Fruit fly (Drosophila melanogaster) whole organism, embryonic: ENCODE data around the gene CG4455.

Experiments used
- Abd-B ChIP-seq: fragments of 200-800 bp; sonication (Bioruptor generic); optimal IDR thresholded peaks from 2 replicates; lab custom pipeline; 2018; ENCODE audit warnings: missing biosample characterization, mild to moderate bottlenecking, missing genetic modification characterization, moderate library complexity
- CG12769 ChIP-seq: fragments of 200-800 bp; sonication (Bioruptor generic); optimal IDR thresholded peaks from 2 replicates; lab custom pipeline; 2019; ENCODE audit warnings: missing biosample characterization, mild to moderate bottlenecking, missing genetic modification characterization, moderate library complexity
- CG12942 ChIP-seq: fragments of 200-800 bp; sonication (Bioruptor generic); optimal IDR thresholded peaks from 3 replicates; lab custom pipeline; 2016; ENCODE audit warnings: missing biosample characterization, missing genetic modification characterization
- CG14710 ChIP-seq: fragments of 200-800 bp; sonication (Bioruptor generic); optimal IDR thresholded peaks from 3 replicates; lab custom pipeline; 2019; ENCODE audit warnings: missing biosample characterization, mild to moderate bottlenecking, missing genetic modification characterization, moderate library complexity
- CG15514 ChIP-seq: fragments of 200-800 bp; sonication (Bioruptor generic); optimal IDR thresholded peaks from 3 replicates; lab custom pipeline; 2017; ENCODE audit warnings: missing biosample characterization, missing genetic modification characterization, mild to moderate bottlenecking, moderate library complexity, missing genetic modification reagents
- CG16863 ChIP-seq: fragments of 200-800 bp; sonication (Bioruptor generic); optimal IDR thresholded peaks from 3 replicates; lab custom pipeline; 2016; ENCODE audit warnings: missing biosample characterization, missing genetic modification characterization
- CG18476 ChIP-seq: fragments of 200-800 bp; sonication (Bioruptor generic); optimal IDR thresholded peaks from 2 replicates; lab custom pipeline; 2016; ENCODE audit warnings: missing biosample characterization, mild to moderate bottlenecking, missing genetic modification characterization
- CG2129 ChIP-seq: fragments of 200-800 bp; sonication (Bioruptor generic); IDR thresholded peaks from 2 replicates; pipeline ENCODE4 v1.3.6; 2022; ENCODE audit warnings: missing biosample characterization, missing genetic modification characterization; ENCODE audit not compliant: partially characterized antibody
- CG31365 ChIP-seq: fragments of 200-800 bp; sonication (Bioruptor generic); optimal IDR thresholded peaks from 2 replicates; lab custom pipeline; 2018; ENCODE audit warnings: missing biosample characterization, mild to moderate bottlenecking, missing genetic modification characterization
- CG34224 ChIP-seq: fragments of 200-800 bp; sonication (Bioruptor generic); IDR thresholded peaks from 3 replicates; pipeline ENCODE4 v1.3.6; 2022; ENCODE audit warnings: missing biosample characterization, missing genetic modification characterization; ENCODE audit not compliant: partially characterized antibody
- CG3726 ChIP-seq: fragments of 200-800 bp; sonication (Bioruptor generic); IDR thresholded peaks from 3 replicates; pipeline ENCODE4, ENCODE4 v1.3.6; 2022; ENCODE audit warnings: missing biosample characterization, missing genetic modification characterization
- CG42726 ChIP-seq: fragments of 200-800 bp; sonication (Bioruptor generic); IDR thresholded peaks from 2 replicates; pipeline ENCODE4 v1.3.6; 2022; ENCODE audit warnings: missing biosample characterization, missing genetic modification characterization; ENCODE audit not compliant: partially characterized antibody
- CG43689 ChIP-seq: fragments of 200-800 bp; sonication (Bioruptor generic); IDR thresholded peaks from 2 replicates; pipeline ENCODE4 v1.3.6; 2022; ENCODE audit warnings: missing biosample characterization, missing genetic modification characterization
- CG5245 ChIP-seq: fragments of 200-800 bp; sonication (Bioruptor generic); optimal IDR thresholded peaks from 3 replicates; lab custom pipeline; 2016; ENCODE audit warnings: missing biosample characterization, missing genetic modification characterization
- CG6689 ChIP-seq: fragments of 200-800 bp; sonication (Bioruptor generic); IDR thresholded peaks from 2 replicates; pipeline ENCODE4 v1.3.6; 2022; ENCODE audit warnings: missing biosample characterization, missing genetic modification characterization
- CG6813 ChIP-seq: fragments of 200-800 bp; sonication (Bioruptor generic); optimal IDR thresholded peaks from 2 replicates; lab custom pipeline; 2017; ENCODE audit warnings: missing biosample characterization, missing genetic modification characterization, mild to moderate bottlenecking, moderate library complexity, missing genetic modification reagents
- CG7556 ChIP-seq: fragments of 200-800 bp; sonication (Bioruptor generic); optimal IDR thresholded peaks from 2 replicates; lab custom pipeline; 2017; ENCODE audit warnings: missing biosample characterization, mild to moderate bottlenecking, missing genetic modification characterization
- CG7987 ChIP-seq: fragments of 200-800 bp; sonication (Bioruptor generic); optimal IDR thresholded peaks from 2 replicates; lab custom pipeline; 2018; ENCODE audit warnings: missing biosample characterization, mild to moderate bottlenecking, missing genetic modification characterization, moderate library complexity
- CG9609 ChIP-seq: fragments of 200-800 bp; sonication (Bioruptor generic); optimal IDR thresholded peaks from 3 replicates; lab custom pipeline; 2016; ENCODE audit warnings: missing biosample characterization, missing genetic modification characterization
- D19B ChIP-seq: fragments of 200-800 bp; sonication (Bioruptor generic); optimal IDR thresholded peaks from 2 replicates; lab custom pipeline; 2017; ENCODE audit warnings: missing biosample characterization, mild to moderate bottlenecking, missing genetic modification characterization
- Deaf1 ChIP-seq: fragments of 200-800 bp; optimal IDR thresholded peaks from 3 replicates; lab custom pipeline; 2019; ENCODE audit warnings: missing biosample characterization, mild to moderate bottlenecking, missing genetic modification characterization, moderate library complexity
- Doc2 ChIP-seq: fragments of 200-800 bp; sonication (Bioruptor generic); IDR thresholded peaks from 2 replicates; pipeline ENCODE4 v1.3.6; 2022; ENCODE audit warnings: missing biosample characterization, missing genetic modification characterization
- Drgx ChIP-seq: fragments of 200-800 bp; sonication (Bioruptor generic); IDR thresholded peaks from 2 replicates; pipeline ENCODE4 v1.3.6; 2022; ENCODE audit warnings: missing biosample characterization, missing genetic modification characterization
- Fer2 ChIP-seq: fragments of 200-800 bp; sonication (Bioruptor generic); optimal IDR thresholded peaks from 2 replicates; lab custom pipeline; 2018; ENCODE audit warnings: missing biosample characterization, mild to moderate bottlenecking, missing genetic modification characterization, moderate library complexity
- Gug ChIP-seq: fragments of 200-800 bp; sonication (Bioruptor generic); IDR thresholded peaks from 4 replicates; pipeline ENCODE4 v1.3.6; 2022; ENCODE audit warnings: missing biosample characterization, missing genetic modification characterization
- Hmx ChIP-seq: fragments of 200-800 bp; sonication (Bioruptor generic); optimal IDR thresholded peaks from 2 replicates; lab custom pipeline; 2016; ENCODE audit warnings: missing biosample characterization, missing genetic modification characterization
- Hr51 ChIP-seq, 2 experiments: fragments of 200-800 bp; sonication (Bioruptor generic); optimal IDR thresholded peaks; 2 replicates in 1 of 2; 3 replicates in 1 of 2; lab custom pipeline; 2016 to 2018; ENCODE audit warnings: missing biosample characterization in 2 of 2, missing genetic modification characterization in 2 of 2, mild to moderate bottlenecking in 1 of 2, moderate library complexity in 1 of 2
- Jarid2 ChIP-seq: fragments of 200-800 bp; sonication (Bioruptor generic); optimal IDR thresholded peaks from 3 replicates; lab custom pipeline; 2017; ENCODE audit warnings: mild to moderate bottlenecking, missing biosample characterization, missing genetic modification reagents, missing genetic modification characterization
- MTF-1 ChIP-seq: fragments of 200-800 bp; sonication (Bioruptor generic); optimal IDR thresholded peaks from 2 replicates; lab custom pipeline; 2018; ENCODE audit warnings: missing biosample characterization, mild to moderate bottlenecking, missing genetic modification characterization, borderline replicate concordance
- Med ChIP-seq: fragments of 200-800 bp; sonication (Bioruptor generic); peaks from one replicate; lab custom pipeline; 2016; ENCODE audit warnings: missing biosample characterization, missing genetic modification characterization, mild to moderate bottlenecking, inconsistent platforms, moderate library complexity
- Sin3A ChIP-seq: fragments of >200 bp; optimal IDR thresholded peaks from 2 replicates; lab custom pipeline; 2018
- Sry-β ChIP-seq: fragments of 200-800 bp; sonication (Bioruptor generic); optimal IDR thresholded peaks from 2 replicates; lab custom pipeline; 2018; ENCODE audit warnings: missing biosample characterization, mild to moderate bottlenecking, missing genetic modification characterization, moderate library complexity
- Xrp1 ChIP-seq: fragments of 200-800 bp; sonication (Bioruptor generic); IDR thresholded peaks from 2 replicates; pipeline ENCODE4 v1.3.6; 2022; ENCODE audit warnings: missing biosample characterization, missing genetic modification characterization
- br ChIP-seq: fragments of >200 bp; optimal IDR thresholded peaks from 2 replicates; lab custom pipeline; 2017
- bsh ChIP-seq, 2 experiments: fragments of 200-800 bp; sonication (Bioruptor generic); optimal IDR thresholded peaks; 2 replicates each; lab custom pipeline; 2017 to 2018; ENCODE audit warnings: mild to moderate bottlenecking in 2 of 2, missing biosample characterization in 2 of 2, missing genetic modification characterization in 2 of 2, moderate library complexity in 1 of 2
- chinmo ChIP-seq: fragments of 200-800 bp; sonication (Bioruptor generic); IDR thresholded peaks from 4 replicates; pipeline ENCODE4 v1.3.6; 2022; ENCODE audit warnings: missing biosample characterization, missing genetic modification characterization; ENCODE audit not compliant: partially characterized antibody
- chn ChIP-seq: fragments of 200-800 bp; sonication (Bioruptor generic); optimal IDR thresholded peaks from 2 replicates; lab custom pipeline; 2016; ENCODE audit warnings: missing biosample characterization, missing genetic modification characterization
- croc ChIP-seq: fragments of 200-800 bp; sonication (Bioruptor generic); conservative IDR thresholded peaks from 3 replicates; pipeline ENCODE4 v1.3.6; 2022; ENCODE audit warnings: missing biosample characterization, missing genetic modification characterization
- dan ChIP-seq: fragments of 200-800 bp; sonication (Bioruptor generic); IDR thresholded peaks from 2 replicates; pipeline ENCODE4 v1.3.6; 2022; ENCODE audit warnings: missing biosample characterization, missing genetic modification characterization
- dmrt11E ChIP-seq: fragments of 200-800 bp; sonication (Bioruptor generic); optimal IDR thresholded peaks from 3 replicates; lab custom pipeline; 2018; ENCODE audit warnings: missing biosample characterization, mild to moderate bottlenecking, missing genetic modification characterization, moderate library complexity
- grn ChIP-seq: fragments of 200-800 bp; sonication (Bioruptor generic); optimal IDR thresholded peaks from 3 replicates; lab custom pipeline; 2017; ENCODE audit warnings: missing biosample characterization, missing genetic modification characterization
- inv ChIP-seq: fragments of 200-800 bp; sonication (Bioruptor generic); IDR thresholded peaks from 2 replicates; pipeline ENCODE4 v1.3.6; 2022; ENCODE audit warnings: missing biosample characterization, missing genetic modification characterization; ENCODE audit not compliant: partially characterized antibody
- kay ChIP-seq: fragments of 200-800 bp; sonication (Bioruptor generic); optimal IDR thresholded peaks from 2 replicates; lab custom pipeline; 2016; ENCODE audit warnings: missing biosample characterization, missing genetic modification characterization
- lov ChIP-seq, 2 experiments: fragments of 200-800 bp in 1 of 2; fragments of >200 bp in 1 of 2; sonication (Bioruptor generic) in 1 of 2; IDR thresholded peaks in 1 of 2; optimal IDR thresholded peaks in 1 of 2; 2 replicates in 1 of 2; 3 replicates in 1 of 2; pipeline versions ENCODE4 v1.3.6 to Lab custom; 2017 to 2022; ENCODE audit warnings: missing biosample characterization in 1 of 2, missing genetic modification characterization in 1 of 2
- odd ChIP-seq: fragments of 200-800 bp; sonication (Bioruptor generic); optimal IDR thresholded peaks from 2 replicates; lab custom pipeline; 2017; ENCODE audit warnings: missing biosample characterization, mild to moderate bottlenecking, missing genetic modification characterization
- tin ChIP-seq: fragments of 200-800 bp; sonication (Bioruptor generic); optimal IDR thresholded peaks from 3 replicates; lab custom pipeline; 2016; ENCODE audit warnings: missing biosample characterization, missing genetic modification characterization
- tup ChIP-seq: fragments of 200-800 bp; sonication (Bioruptor generic); optimal IDR thresholded peaks from 2 replicates; lab custom pipeline; 2016; ENCODE audit warnings: missing biosample characterization, mild to moderate bottlenecking, missing genetic modification characterization, moderate library complexity

CG4455 gene

DNA sequence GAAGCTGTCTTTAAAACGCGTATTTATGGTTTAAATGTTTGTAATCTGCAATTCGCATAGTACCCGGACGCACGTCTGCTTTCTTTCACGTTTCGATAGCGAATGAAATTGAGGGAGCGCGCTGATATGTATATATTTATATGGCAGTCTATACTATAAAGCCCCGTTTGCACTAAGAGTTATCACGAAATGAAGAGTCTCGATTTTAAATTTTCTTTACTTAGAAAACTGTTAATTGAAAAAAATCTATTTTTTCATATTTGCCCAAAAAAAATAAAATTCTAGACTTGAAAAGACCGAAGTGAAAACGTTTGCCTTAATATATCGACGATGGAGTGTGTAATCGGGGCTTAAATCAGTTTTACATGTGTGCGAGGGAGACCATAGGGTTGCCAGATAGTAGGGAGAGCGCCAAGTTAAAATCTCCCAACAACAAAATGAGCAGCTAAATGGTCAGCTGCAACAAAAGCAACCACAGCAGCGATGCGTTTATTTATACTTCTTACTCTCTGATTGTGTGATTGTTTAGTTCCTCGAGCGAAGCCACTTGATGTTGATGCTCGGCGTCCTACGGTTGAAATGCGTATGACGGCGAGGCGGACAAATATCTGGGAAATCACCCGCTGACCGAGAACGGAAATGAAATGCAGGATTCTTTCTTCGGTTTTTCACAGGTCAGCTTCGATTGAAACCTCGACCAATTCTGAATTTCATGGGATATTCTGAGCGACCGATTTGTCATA is 27.0 kb upstream of the CG4455 start, which contains the start of gene cact (continued):
- no peak; the same call in none of the 2 replicates for TF ChIP-seq CG43689 (GFP tag; lab: Robert Waterston, UW)
- TF ChIP-seq CG7987 (GFP tag; lab: Kevin White, UChicago) = peak; percentile 62
- TF ChIP-seq Deaf1 (tag; lab: Kevin White, UChicago) = peak; percentile 73
- TF ChIP-seq Drgx (GFP tag; lab: Robert Waterston, UW) = peak; percentile 91
- peak; percentile 88 for TF ChIP-seq CG18476 (GFP tag; lab: Kevin White, UChicago)
- peak; percentile 89 for TF ChIP-seq CG16863
- peak; percentile 93 for TF ChIP-seq CG15514 (GFP tag; lab: Kevin White, UChicago)
- TF ChIP-seq Sry-β = peak; percentile 47
- no peak for TF ChIP-seq CG2129 (GFP tag; lab: Robert Waterston, UW)
- TF ChIP-seq CG6689 (GFP tag; lab: Robert Waterston, UW) = peak; percentile 89
- peak; percentile 91 for TF ChIP-seq Abd-B (GFP tag; lab: Kevin White, UChicago)
- TF ChIP-seq CG6813 (GFP tag; lab: Kevin White, UChicago) = peak; percentile 85
- peak; percentile 95 for TF ChIP-seq Xrp1
- peak; percentile 45; the same call in 1 of the 2 replicates for TF ChIP-seq CG42726 (GFP tag; lab: Robert Waterston, UW)
- peak; percentile 45 for TF ChIP-seq Sin3A (lab: Kevin White, UChicago)
- peak; percentile 91 for TF ChIP-seq CG7556 (GFP tag; lab: Kevin White, UChicago)
- TF ChIP-seq D19B (GFP tag; lab: Kevin White, UChicago) = peak; percentile 80
- TF ChIP-seq chinmo (GFP tag; lab: Robert Waterston, UW) = peak; percentile 92; the same call in 3 of the 4 replicates
- TF ChIP-seq CG12769 (tag; lab: Kevin White, UChicago) = peak; percentile 40
- peak; percentile 90 for TF ChIP-seq CG12942 (GFP tag; lab: Kevin White, UChicago)
- peak; percentile 82 for TF ChIP-seq CG5245 (GFP tag; lab: Kevin White, UChicago)
- peak; percentile 88 for TF ChIP-seq Hmx (GFP tag; lab: Kevin White, UChicago)
- peak; percentile 91 for TF ChIP-seq kay (GFP tag; lab: Kevin White, UChicago)
- peak; percentile 91 for TF ChIP-seq tin (GFP tag; lab: Kevin White, UChicago)
- peak; percentile 16 for TF ChIP-seq CG31365 (tag; lab: Kevin White, UChicago)
- TF ChIP-seq MTF-1 (GFP tag; lab: Kevin White, UChicago) = peak; percentile 40
- TF ChIP-seq CG3726 (GFP tag; lab: Robert Waterston, UW) = peak; percentile 82; the same call in 1 of the 3 replicates
- peak; percentile 94 for TF ChIP-seq CG9609 (GFP tag; lab: Kevin White, UChicago)
- TF ChIP-seq CG14710 (tag; lab: Kevin White, UChicago) = peak; percentile 96
- peak; percentile 72 for TF ChIP-seq odd (GFP tag; lab: Kevin White, UChicago)
- TF ChIP-seq dmrt11E = peak; percentile 94
- TF ChIP-seq grn (GFP tag; lab: Kevin White, UChicago) = peak; percentile 77
- TF ChIP-seq tup (GFP tag; lab: Kevin White, UChicago) = peak; percentile 89
- no peak for TF ChIP-seq inv (GFP tag; lab: Robert Waterston, UW)
- no peak for TF ChIP-seq dan
- TF ChIP-seq bsh (GFP tag; optimal IDR thresholded peaks at IDR 0.05; lab: Kevin White, UChicago) = peak; percentile 41 to 94
- TF ChIP-seq chn = peak; percentile 94
- peak; percentile 70 for TF ChIP-seq Doc2
- peak; percentile 92 to 93 for TF ChIP-seq Hr51 (GFP tag; optimal IDR thresholded peaks at IDR 0.05; lab: Kevin White, UChicago)
- TF ChIP-seq lov (optimal IDR thresholded peaks at IDR 0.05; lab: Kevin White, UChicago) = no peak
- peak; percentile 66; the same call in 2 of the 3 replicates for TF ChIP-seq lov (GFP tag; IDR thresholded peaks at IDR 0.05; lab: Robert Waterston, UW)
- TF ChIP-seq Jarid2 (GFP tag; lab: Kevin White, UChicago) = peak; percentile 82
- peak; percentile 99 for TF ChIP-seq Med
- peak; percentile 76 for TF ChIP-seq Fer2
- no peak for TF ChIP-seq br (lab: Kevin White, UChicago)
- peak; percentile 72 for TF ChIP-seq croc (GFP tag; lab: Robert Waterston, UW)
- no peak for TF ChIP-seq CG34224 (GFP tag; lab: Robert Waterston, UW)
- peak; percentile 87 for TF ChIP-seq Gug
